Worm (Caenorhabditis elegans): ENCODE results near the gene ugt-12.

DNA sequence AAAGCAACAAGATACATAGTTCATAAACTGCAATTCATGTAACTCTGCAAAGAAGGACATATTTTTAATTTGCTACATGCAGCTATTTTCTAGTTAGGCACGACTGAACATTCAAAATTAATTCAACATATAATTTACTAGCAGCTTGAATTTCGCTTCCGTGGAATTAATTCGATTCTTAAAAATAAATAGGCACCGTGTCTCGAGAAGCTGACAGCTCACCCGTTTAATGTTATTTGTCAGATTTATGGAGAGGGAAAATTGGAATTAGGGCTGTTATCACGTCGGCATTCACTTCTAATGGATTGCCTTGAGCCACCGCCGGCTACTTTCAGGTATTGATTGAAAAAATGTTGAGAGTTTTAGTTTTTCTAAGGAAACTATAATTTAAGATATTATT lies 36.9 kb upstream of the ugt-12 start, which contains the start of gene srh-21:
- TF ChIP-seq nhr-10 (tag; optimal IDR thresholded peaks at IDR 0.05) (no peak), lsy-2 (tag; optimal IDR thresholded peaks at IDR 0.05) (no peak), snpc-4 (tag; optimal IDR thresholded peaks at IDR 0.05) (no peak), nhr-11 (tag; optimal IDR thresholded peaks at IDR 0.05) (no peak), lin-39 (tag; optimal IDR thresholded peaks at IDR 0.05) (no peak), nhr-237 (tag; optimal IDR thresholded peaks at IDR 0.05) (no peak), pha-4 (GFP tag; IDR thresholded peaks at IDR 0.05) (no peak), pha-4 (tag; optimal IDR thresholded peaks at IDR 0.05) (no peak), madf-9 (GFP tag; conservative IDR thresholded peaks at IDR 0.05) (no peak), mdl-1 (tag; optimal IDR thresholded peaks at IDR 0.05) (no peak), nhr-28 (tag; optimal IDR thresholded peaks at IDR 0.05) (no peak)
